Worm (Caenorhabditis elegans) whole organism, L4 larva: Measurements from ENCODE around the gene srw-122.

Experiments
- D1046.2 ChIP-seq: fragments of 200-800 bp; sonication (Bioruptor generic); IDR thresholded peaks from 2 replicates; pipeline ENCODE4 v1.3.6; 2022; ENCODE audit warnings: missing genetic modification characterization, missing compliant biosample characterization
- F26F4.8 ChIP-seq: fragments of 200-800 bp; sonication (Bioruptor generic); conservative IDR thresholded peaks from 2 replicates; pipeline ENCODE4 v1.3.6; 2022; ENCODE audit warnings: missing genetic modification characterization, missing compliant biosample characterization
- F44E2.7 ChIP-seq: fragments of 200-800 bp; sonication (Bioruptor generic); IDR thresholded peaks from 2 replicates; pipeline ENCODE4 v2.1.2; 2022; ENCODE audit warnings: missing genetic modification characterization, missing compliant biosample characterization
- Y48G9A.11 ChIP-seq: fragments of 200-800 bp; sonication (Bioruptor generic); IDR thresholded peaks from 2 replicates; pipeline ENCODE4 v1.3.6; 2022; ENCODE audit warnings: missing genetic modification reagents, missing genetic modification characterization, missing compliant biosample characterization
- aha-1 ChIP-seq: fragments of 150-350 bp; peaks from one replicate; lab custom pipeline; 2014; ENCODE audit warnings: missing biosample characterization, missing genetic modification characterization
- attf-4 ChIP-seq: sonication (generic microtip); optimal IDR thresholded peaks from 3 replicates; lab custom pipeline; 2017; ENCODE audit warnings: missing biosample characterization, missing genetic modification characterization
- dmd-8 ChIP-seq: fragments of 200-800 bp; sonication (Bioruptor generic); IDR thresholded peaks from 2 replicates; pipeline ENCODE4 v1.3.6; 2022; ENCODE audit warnings: missing genetic modification characterization, missing compliant biosample characterization
- dmd-9 ChIP-seq: fragments of 200-800 bp; sonication (Bioruptor generic); IDR thresholded peaks from 2 replicates; pipeline ENCODE4 v1.3.6; 2022; ENCODE audit warnings: missing genetic modification reagents, missing genetic modification characterization, missing compliant biosample characterization
- dve-1 ChIP-seq: sonication (generic microtip); optimal IDR thresholded peaks from 2 replicates; lab custom pipeline; 2017; ENCODE audit warnings: antibody characterized with exemption, mild to moderate bottlenecking, missing genetic modification characterization, missing compliant biosample characterization; ENCODE audit not compliant: insufficient read depth
- fkh-10 ChIP-seq: fragments of 150-350 bp; optimal IDR thresholded peaks from 2 replicates; lab custom pipeline; 2014; ENCODE audit warnings: missing biosample characterization, missing genetic modification reagents, missing genetic modification characterization
- jun-1 ChIP-seq: fragments of 150-350 bp; optimal IDR thresholded peaks from 2 replicates; lab custom pipeline; 2014; ENCODE audit warnings: missing biosample characterization, missing genetic modification reagents, missing genetic modification characterization
- nhr-11 ChIP-seq: fragments of 150-350 bp; optimal IDR thresholded peaks from 2 replicates; lab custom pipeline; 2014; ENCODE audit warnings: missing biosample characterization, missing genetic modification characterization
- nhr-111 ChIP-seq: fragments of 200-800 bp; sonication (Bioruptor generic); optimal IDR thresholded peaks from 2 replicates; lab custom pipeline; 2018; ENCODE audit warnings: mild to moderate bottlenecking, missing genetic modification characterization, missing compliant biosample characterization
- nhr-28 ChIP-seq: fragments of 150-350 bp; optimal IDR thresholded peaks from 2 replicates; lab custom pipeline; 2014; ENCODE audit warnings: missing biosample characterization, missing genetic modification characterization
- nhr-41 ChIP-seq: fragments of 200-800 bp; sonication (Bioruptor generic); IDR thresholded peaks from 2 replicates; pipeline ENCODE4 v1.3.6; 2022; ENCODE audit warnings: missing genetic modification reagents, missing genetic modification characterization, missing compliant biosample characterization
- php-3 ChIP-seq: fragments of 200-800 bp; sonication (Bioruptor generic); IDR thresholded peaks from 2 replicates; pipeline ENCODE4 v1.3.6; 2022; ENCODE audit warnings: missing genetic modification reagents, missing genetic modification characterization, missing compliant biosample characterization
- snpc-1.2 ChIP-seq: fragments of 200-800 bp; sonication (Bioruptor generic); IDR thresholded peaks from 2 replicates; pipeline ENCODE4 v1.3.6; 2022; ENCODE audit warnings: missing genetic modification reagents, missing genetic modification characterization, missing compliant biosample characterization
- unc-39 ChIP-seq: sonication (generic microtip); optimal IDR thresholded peaks from 2 replicates; lab custom pipeline; 2017; ENCODE audit warnings: missing biosample characterization, missing genetic modification characterization

Gene srw-122

DNA sequence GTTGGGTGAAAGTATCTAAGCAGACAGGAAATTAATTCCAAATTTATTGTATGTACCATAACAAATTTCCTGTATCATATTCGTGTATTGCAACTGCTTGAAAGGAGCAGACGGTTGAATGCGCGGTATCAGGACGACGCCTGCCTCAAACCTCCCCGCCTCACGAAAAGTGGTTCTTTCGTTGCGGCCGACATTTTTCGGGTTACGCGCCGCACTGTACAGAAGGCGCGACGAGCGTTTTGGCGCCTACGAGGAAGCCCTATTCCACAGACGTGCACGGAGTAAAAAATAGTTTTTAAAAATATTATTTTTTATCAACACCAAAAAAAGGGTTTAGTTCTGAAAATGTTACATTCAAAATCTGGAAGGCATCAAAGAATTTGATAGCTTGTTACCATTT, 31.9 kb downstream of the srw-122 start:
- TF ChIP-seq fkh-10 (GFP tag; lab: Kevin White, UChicago) (no peak), snpc-1.2 (GFP tag; lab: Robert Waterston, UW) (0 out of 2 replicates have a peak, but pooled peaks have one; percentile 42)

DNA sequence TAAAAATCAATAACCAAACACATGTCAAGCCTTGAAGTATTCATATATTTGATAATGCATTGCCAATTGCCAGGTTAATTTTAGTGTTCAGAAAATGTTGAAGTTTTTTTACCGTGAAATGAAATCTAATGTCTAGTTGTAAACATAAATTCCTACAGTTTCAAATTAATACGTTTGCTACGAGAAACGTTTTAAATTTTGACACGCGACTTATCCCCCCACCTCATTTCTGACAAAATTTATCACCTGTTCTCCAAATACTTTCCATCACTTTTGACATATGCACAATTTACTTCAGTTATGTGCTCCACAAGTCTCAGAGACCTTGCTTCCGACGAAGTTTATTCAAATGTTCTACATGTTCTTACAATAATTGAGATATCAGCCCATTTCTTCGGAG, 38.1 kb downstream of the srw-122 start, which contains the start of gene srh-146:
Gene srh-146 (plus strand): TSS at position 301 of the 400 bp plus-strand sequence.
- TF ChIP-seq F26F4.8 (GFP tag; lab: Robert Waterston, UW) (no peak), dve-1 (tag; lab: Kevin White, UChicago) (no peak)

DNA sequence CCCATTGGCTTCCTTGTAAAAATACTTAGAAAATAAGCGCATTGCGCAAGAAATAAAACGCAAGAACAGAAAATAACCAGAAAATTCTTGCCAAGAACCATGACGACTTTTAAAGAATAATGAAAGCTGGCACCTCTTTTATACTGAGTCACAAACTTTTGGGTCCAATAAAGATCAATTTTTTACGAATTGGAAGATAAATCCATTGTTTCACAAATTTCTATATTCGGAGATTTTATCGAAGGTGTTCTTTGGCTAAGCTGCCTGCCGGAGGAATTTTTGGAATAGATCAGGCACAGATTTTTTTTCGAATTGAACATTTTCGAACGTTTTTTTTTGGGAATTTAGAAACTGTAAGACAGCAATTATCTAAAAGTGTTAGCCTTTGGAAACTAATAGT, 39.1 kb downstream of the srw-122 start, which contains the start of gene C31B8.9:
Gene C31B8.9 (minus strand): TSS at position 101 of the 400 bp plus-strand sequence.
- no peak for TF ChIP-seq dmd-9 (GFP tag; lab: Robert Waterston, UW)
- TF ChIP-seq aha-1 (tag; lab: Kevin White, UChicago) = peak; percentile 79

DNA sequence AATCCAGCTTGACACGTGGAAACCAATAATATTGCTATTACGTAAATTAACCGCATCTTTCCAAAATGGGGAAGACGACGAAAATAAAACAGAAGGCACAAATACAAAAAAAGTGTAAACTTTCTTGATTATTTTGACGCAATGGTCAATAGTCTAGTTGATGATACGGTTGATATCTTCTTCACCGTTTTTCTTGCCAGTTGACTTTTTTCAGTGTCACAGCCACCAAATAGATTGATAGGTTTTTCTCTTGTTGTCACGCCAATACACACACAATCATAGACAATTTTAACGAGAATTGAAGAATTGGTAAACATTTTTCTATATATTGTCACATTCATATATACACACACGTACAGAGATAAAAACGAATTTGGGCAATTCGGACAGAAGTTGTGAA, 42.5 kb downstream of the srw-122 start, which contains the start of gene zmp-3:
Gene zmp-3 (minus strand): TSS at position 101 of the 400 bp plus-strand sequence.
- peak; percentile 28 for TF ChIP-seq nhr-28 (tag; lab: Kevin White, UChicago)
- TF ChIP-seq php-3 = no peak
- TF ChIP-seq, all 104 proteins: peak for 1

ce11 chrV:2903227-2903626, 48.8 kb downstream of the srw-122 start, which contains the start of gene C31B8.7:
Gene C31B8.7 (minus strand): TSS chrV:2903327.
- TF ChIP-seq D1046.2 (GFP tag; lab: Robert Waterston, UW) (no peak), F44E2.7 (no peak), snpc-1.2 (GFP tag; lab: Robert Waterston, UW) (no peak), dmd-8 (no peak), unc-39 (tag; lab: Kevin White, UChicago) (no peak), nhr-111 (GFP tag; lab: Kevin White, UChicago) (no peak), jun-1 (no peak), aha-1 (tag; lab: Kevin White, UChicago) (no peak), nhr-11 (tag; lab: Kevin White, UChicago) (no peak), dve-1 (tag; lab: Kevin White, UChicago) (no peak), nhr-41 (GFP tag; lab: Robert Waterston, UW) (no peak), attf-4 (no peak), Y48G9A.11 (GFP tag; lab: Robert Waterston, UW) (no peak)
- TF ChIP-seq, all 104 proteins: peak for 0
